Worm (Caenorhabditis elegans): ENCODE measurements around the gene F18E9.8.
A peak's percentile ranks its signal among the peaks of the same experiment; 100 is the strongest.

DNA sequence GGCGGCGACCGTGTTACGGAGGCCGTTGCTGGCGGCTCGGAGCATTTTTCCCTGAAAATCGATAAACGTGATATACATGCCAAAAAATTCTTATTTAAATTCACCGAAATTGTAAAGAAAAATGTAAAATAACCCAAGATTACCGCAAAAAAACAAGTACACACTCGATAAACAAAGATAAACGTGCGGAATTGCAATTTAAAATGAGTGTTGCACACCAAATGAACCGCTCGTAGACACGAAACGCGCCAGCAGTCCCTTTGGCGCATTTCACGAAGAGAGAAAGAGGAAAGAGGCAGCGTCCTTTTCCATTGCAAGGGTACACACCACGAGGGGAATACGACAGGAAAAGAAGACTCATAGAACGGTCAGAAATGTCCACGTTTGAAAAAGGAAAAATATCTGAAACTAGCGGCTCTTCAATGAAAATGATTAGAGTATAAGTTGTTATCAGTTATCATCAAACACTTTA lies 35.3 kb downstream of the F18E9.8 start, which contains the start of gene sdha-1:
- TF ChIP-seq ceh-44 (GFP tag; IDR thresholded peaks at IDR 0.05) (no peak), ceh-28 (tag; optimal IDR thresholded peaks at IDR 0.05) (no peak), mdt-29 (GFP tag; IDR thresholded peaks at IDR 0.05) (no peak), nhr-76 (tag; optimal IDR thresholded peaks at IDR 0.05) (no peak), R02D3.7 (tag; optimal IDR thresholded peaks at IDR 0.05) (no peak), ama-1 (optimal IDR thresholded peaks at IDR 0.05) (peak; percentile 66), lsy-2 (tag; optimal IDR thresholded peaks at IDR 0.05) (peak; percentile 62 to 91), lin-39 (tag; optimal IDR thresholded peaks at IDR 0.05) (no peak), T20F7.1 (GFP tag; optimal IDR thresholded peaks at IDR 0.05) (peak; percentile 69), unc-62 (GFP tag; optimal IDR thresholded peaks at IDR 0.05 in 1 of 2) (peak in 1 of 2 experiments; percentile 75), unc-62 (tag; optimal IDR thresholded peaks at IDR 0.05) (no peak), pha-4 (GFP tag; IDR thresholded peaks at IDR 0.05) (peak; percentile 50; the same call in 1 of the 2 replicates), pha-4 (tag; optimal IDR thresholded peaks at IDR 0.05) (peak; percentile 44)
